Fruit fly (Drosophila melanogaster): Measurements from ENCODE around the gene CG17568.

CG17568 gene

dm6 chr2L:19191789-19192297 lies 10.3 kb upstream of the CG17568 start (continued):
- TF ChIP-seq Hr51 (GFP tag; optimal IDR thresholded peaks at IDR 0.05) (peak in 1 of 2 experiments; percentile 6), CG11398 (GFP tag; optimal IDR thresholded peaks at IDR 0.05) (no peak), CG18764 (GFP tag; optimal IDR thresholded peaks at IDR 0.05) (no peak), Dll (GFP tag; IDR thresholded peaks at IDR 0.05; ENCODE audit: partially characterized antibody) (0 out of 4 replicates have a peak, but pooled peaks have one; percentile 20), CG13123 (GFP tag; optimal IDR thresholded peaks at IDR 0.05) (no peak), dan (GFP tag; IDR thresholded peaks at IDR 0.05) (no peak), twi (tag; optimal IDR thresholded peaks at IDR 0.05) (peak; percentile 86), Dek (tag; optimal IDR thresholded peaks at IDR 0.05) (no peak), Dad (GFP tag; optimal IDR thresholded peaks at IDR 0.05) (no peak), bsh (GFP tag; optimal IDR thresholded peaks at IDR 0.05) (peak in 1 of 2 experiments; percentile 7), CG3995 (GFP tag; optimal IDR thresholded peaks at IDR 0.05) (no peak), zen (tag; optimal IDR thresholded peaks at IDR 0.05) (no peak), Deaf1 (tag; optimal IDR thresholded peaks at IDR 0.05) (no peak), Bdp1 (GFP tag; optimal IDR thresholded peaks at IDR 0.05) (no peak), CG5245 (GFP tag; optimal IDR thresholded peaks at IDR 0.05) (no peak), vnd (GFP tag; IDR thresholded peaks at IDR 0.05; ENCODE audit: partially characterized antibody) (0 out of 3 replicates have a peak, but pooled peaks have one; percentile 9), CG10274 (GFP tag; optimal IDR thresholded peaks at IDR 0.05) (no peak), CG11695 (GFP tag; IDR thresholded peaks at IDR 0.05) (no peak), CG12659 (GFP tag; optimal IDR thresholded peaks at IDR 0.05) (no peak), Six4 (GFP tag; optimal IDR thresholded peaks at IDR 0.05) (no peak), CG2120 (GFP tag; optimal IDR thresholded peaks at IDR 0.05) (no peak), CG8388 (GFP tag; optimal IDR thresholded peaks at IDR 0.05) (peak; percentile 48), salm (tag; optimal IDR thresholded peaks at IDR 0.05) (peak; percentile 38), Hsf (GFP tag; optimal IDR thresholded peaks at IDR 0.05) (no peak), Stat92E (GFP tag; optimal IDR thresholded peaks at IDR 0.05) (no peak), Scr (GFP tag; IDR thresholded peaks at IDR 0.05; ENCODE audit: partially characterized antibody) (no peak), CG17829 (tag; optimal IDR thresholded peaks at IDR 0.05) (peak; percentile 30), fd3F (GFP tag; optimal IDR thresholded peaks at IDR 0.05) (no peak), CG30403 (GFP tag; optimal IDR thresholded peaks at IDR 0.05) (no peak), mld (GFP tag; IDR thresholded peaks at IDR 0.05; ENCODE audit: partially characterized antibody) (no peak), hb (GFP tag; IDR thresholded peaks at IDR 0.05; ENCODE audit: partially characterized antibody) (no peak), Hr3 (GFP tag; optimal IDR thresholded peaks at IDR 0.05) (no peak), Neu2 (GFP tag; optimal IDR thresholded peaks at IDR 0.05; ENCODE audit: borderline replicate concordance) (no peak), MESR4 (GFP tag; optimal IDR thresholded peaks at IDR 0.05) (no peak), gcm (GFP tag; optimal IDR thresholded peaks at IDR 0.05) (no peak), ash1 (GFP tag; optimal IDR thresholded peaks at IDR 0.05) (no peak), tio (GFP tag; optimal IDR thresholded peaks at IDR 0.05) (no peak), Dip3 (GFP tag; optimal IDR thresholded peaks at IDR 0.05) (no peak), CG30431 (GFP tag; optimal IDR thresholded peaks at IDR 0.05) (no peak), CG7987 (GFP tag; optimal IDR thresholded peaks at IDR 0.05) (peak; percentile 29), trh (GFP tag; optimal IDR thresholded peaks at IDR 0.05) (no peak), crc (GFP tag; optimal IDR thresholded peaks at IDR 0.05) (no peak), CG7786 (GFP tag; optimal IDR thresholded peaks at IDR 0.05) (no peak), CG43689 (GFP tag; IDR thresholded peaks at IDR 0.05) (no peak), CG1602 (GFP tag; optimal IDR thresholded peaks at IDR 0.05) (no peak), CoRest (tag; optimal IDR thresholded peaks at IDR 0.05) (peak; percentile 5), nau (GFP tag; optimal IDR thresholded peaks at IDR 0.05) (peak; percentile 68), CG11093 (GFP tag; IDR thresholded peaks at IDR 0.05) (no peak), CG2116 (GFP tag; optimal IDR thresholded peaks at IDR 0.05) (peak; percentile 7), CG34422 (GFP tag; IDR thresholded peaks at IDR 0.05) (no peak)
